Worm (Caenorhabditis elegans): Measurements from ENCODE around the gene mat-3.

Gene mat-3

ce11 chrIII:444101-444500 lies 31.2 kb upstream of the mat-3 start, which contains the start of gene Y55B1BR.8:
Y55B1BR.8 (plus strand) TSS chrIII:444401.
- TF ChIP-seq R02D3.7 (tag; optimal IDR thresholded peaks at IDR 0.05) (no peak), nhr-77 (tag; optimal IDR thresholded peaks at IDR 0.05) (no peak), fos-1 (tag; optimal IDR thresholded peaks at IDR 0.05) (no peak), nhr-28 (tag; optimal IDR thresholded peaks at IDR 0.05) (no peak), egl-5 (tag; optimal IDR thresholded peaks at IDR 0.05) (no peak), ceh-9 (tag; optimal IDR thresholded peaks at IDR 0.05) (no peak), fkh-10 (GFP tag; optimal IDR thresholded peaks at IDR 0.05) (no peak), nhr-25 (tag; optimal IDR thresholded peaks at IDR 0.05) (no peak), ceh-28 (tag; optimal IDR thresholded peaks at IDR 0.05) (no peak), nhr-67 (tag; optimal IDR thresholded peaks at IDR 0.05) (no peak), hmg-11 (tag; optimal IDR thresholded peaks at IDR 0.05) (no peak), skn-1 (tag; optimal IDR thresholded peaks at IDR 0.05) (no peak), pqm-1 (tag; optimal IDR thresholded peaks at IDR 0.05) (no peak), pha-4 (tag; optimal IDR thresholded peaks at IDR 0.05) (no peak), nfya-1 (tag; optimal IDR thresholded peaks at IDR 0.05; ENCODE audit: insufficient read depth) (no peak), nhr-12 (tag; optimal IDR thresholded peaks at IDR 0.05) (no peak), elt-2 (tag; optimal IDR thresholded peaks at IDR 0.05) (no peak), ceh-16 (tag; optimal IDR thresholded peaks at IDR 0.05) (no peak), zag-1 (tag; optimal IDR thresholded peaks at IDR 0.05) (no peak), nhr-23 (tag; optimal IDR thresholded peaks at IDR 0.05) (no peak)

- TF ChIP-seq nhr-77 (tag; optimal IDR thresholded peaks at IDR 0.05): no peak
- no peak for TF ChIP-seq nhr-23 (tag; optimal IDR thresholded peaks at IDR 0.05)
- TF ChIP-seq ztf-4 (tag; optimal IDR thresholded peaks at IDR 0.05): no peak
- TF ChIP-seq aly-2 (tag; optimal IDR thresholded peaks at IDR 0.05): no peak
- no peak for TF ChIP-seq nhr-12 (tag; optimal IDR thresholded peaks at IDR 0.05)
These were observed 28.4 kb upstream of the mat-3 start for ce11 chrIII:446860-447259.

ce11 chrIII:455793-456192 lies 19.5 kb upstream of the mat-3 start:
- no peak for TF ChIP-seq fkh-2 (tag; optimal IDR thresholded peaks at IDR 0.05)
- no peak for TF ChIP-seq ztf-4 (tag; optimal IDR thresholded peaks at IDR 0.05)
- no peak for TF ChIP-seq nhr-12 (tag; optimal IDR thresholded peaks at IDR 0.05)
- no peak for TF ChIP-seq egl-27 (tag; optimal IDR thresholded peaks at IDR 0.05)
- TF ChIP-seq ceh-28 (tag; optimal IDR thresholded peaks at IDR 0.05): no peak
- TF ChIP-seq R02D3.7 (tag; optimal IDR thresholded peaks at IDR 0.05): no peak

ce11 chrIII:463711-464110 lies 11.5 kb upstream of the mat-3 start, which contains the start of gene Y55B1BR.6:
Y55B1BR.6 (minus strand) TSS chrIII:463811.
- TF ChIP-seq nhr-12 (tag; optimal IDR thresholded peaks at IDR 0.05) (no peak), egl-5 (tag; optimal IDR thresholded peaks at IDR 0.05) (no peak), fkh-2 (tag; optimal IDR thresholded peaks at IDR 0.05) (no peak), fkh-10 (GFP tag; optimal IDR thresholded peaks at IDR 0.05) (no peak), tbx-2 (tag; optimal IDR thresholded peaks at IDR 0.05) (no peak), ceh-16 (tag; optimal IDR thresholded peaks at IDR 0.05) (no peak), nfya-1 (tag; optimal IDR thresholded peaks at IDR 0.05; ENCODE audit: insufficient read depth) (no peak), ztf-4 (tag; optimal IDR thresholded peaks at IDR 0.05) (no peak)

ce11 chrIII:471644-472401 lies 3.4 kb upstream of the mat-3 start, which contains the start of the genes magu-1 and nemp-1:
magu-1 (minus strand) TSS chrIII:471702.
nemp-1 (plus strand) TSS chrIII:472317.
- TF ChIP-seq skn-1 (tag; optimal IDR thresholded peaks at IDR 0.05): no peak
- TF ChIP-seq elt-2 (tag; optimal IDR thresholded peaks at IDR 0.05): no peak
- no peak for TF ChIP-seq nhr-28 (tag; optimal IDR thresholded peaks at IDR 0.05)
- no peak for TF ChIP-seq ZK546.5 (tag; optimal IDR thresholded peaks at IDR 0.05)
- TF ChIP-seq aly-2 (tag; optimal IDR thresholded peaks at IDR 0.05): no peak
- TF ChIP-seq snpc-4 (tag; optimal IDR thresholded peaks at IDR 0.05): no peak
- TF ChIP-seq unc-62 (GFP tag; optimal IDR thresholded peaks at IDR 0.05): no peak
- TF ChIP-seq eor-1 (tag; optimal IDR thresholded peaks at IDR 0.05): no peak
- no peak for TF ChIP-seq lsy-12 (tag; optimal IDR thresholded peaks at IDR 0.05)
- TF ChIP-seq nhr-67 (tag; optimal IDR thresholded peaks at IDR 0.05): no peak
- TF ChIP-seq pha-4 (tag; optimal IDR thresholded peaks at IDR 0.05): peak; percentile 8
- peak; percentile 17 for TF ChIP-seq lin-15B (tag; optimal IDR thresholded peaks at IDR 0.05)
- TF ChIP-seq sea-2 (GFP tag; optimal IDR thresholded peaks at IDR 0.05): no peak
- no peak for TF ChIP-seq nhr-12 (tag; optimal IDR thresholded peaks at IDR 0.05)

All from whole organism, L3 larva.